Worm (Caenorhabditis elegans): ENCODE measurements around the gene Y37D8A.19.

The Y37D8A.19 gene

DNA sequence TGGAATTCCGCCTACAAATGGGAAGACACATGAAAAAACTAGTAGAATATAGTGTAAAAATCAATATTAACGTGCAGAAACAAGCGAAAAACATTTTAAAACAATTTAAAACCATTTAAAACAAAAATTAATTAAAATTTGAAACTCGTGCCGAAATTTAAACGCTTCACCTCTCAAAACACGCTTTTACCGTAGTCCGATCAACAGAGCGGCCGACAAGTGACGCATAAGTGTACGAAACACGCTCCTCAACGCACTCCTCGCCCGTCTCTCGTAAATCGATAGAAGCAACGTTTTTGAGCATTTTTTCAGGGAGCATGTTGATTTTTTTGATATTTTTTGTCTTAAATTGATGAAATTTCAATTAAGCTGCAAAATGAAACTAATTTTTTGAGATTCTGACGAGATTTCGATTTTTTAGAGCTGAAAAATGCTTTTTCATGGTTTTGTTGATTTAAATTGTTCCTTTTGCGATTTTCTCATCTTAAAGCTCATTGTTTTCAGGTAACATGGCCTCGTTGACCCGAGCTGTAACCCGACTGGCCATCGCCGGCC is 24.6 kb upstream of the Y37D8A.19 start, which contains the start of gene cox-5A (continued):
- no peak for TF ChIP-seq tbx-9 (tag; optimal IDR thresholded peaks at IDR 0.05; ENCODE audit: borderline replicate concordance)
- peak; percentile 62 for TF ChIP-seq T07F8.4 (tag; optimal IDR thresholded peaks at IDR 0.05)
- peak; percentile 71 for TF ChIP-seq T26A5.8 (tag; optimal IDR thresholded peaks at IDR 0.05)
- peak; percentile 92 for TF ChIP-seq gei-17 (GFP tag; optimal IDR thresholded peaks at IDR 0.05)
- TF ChIP-seq ztf-28 (GFP tag; IDR thresholded peaks at IDR 0.05): peak; percentile 74
- TF ChIP-seq F37B4.10 (GFP tag; IDR thresholded peaks at IDR 0.05): peak; percentile 91; the same call in 1 of the 2 replicates
- peak; percentile 0 for TF ChIP-seq ama-1 (optimal IDR thresholded peaks at IDR 0.05)
- TF ChIP-seq ama-1 (GFP tag; optimal IDR thresholded peaks at IDR 0.05): peak in 1 of 2 experiments; percentile 88
- TF ChIP-seq unc-62 (GFP tag; optimal IDR thresholded peaks at IDR 0.05): peak; percentile 68
- peak in 1 of 2 experiments; percentile 35 for TF ChIP-seq rec-8 (tag; optimal IDR thresholded peaks at IDR 0.05)
- TF ChIP-seq nhr-90 (tag; optimal IDR thresholded peaks at IDR 0.05): peak; percentile 79
- TF ChIP-seq attf-5 (GFP tag; optimal IDR thresholded peaks at IDR 0.05): peak; percentile 99
- peak; percentile 86 for TF ChIP-seq hsf-1 (GFP tag; IDR thresholded peaks at IDR 0.05)
- peak; percentile 94 for TF ChIP-seq Y56A3A.18 (GFP tag; IDR thresholded peaks at IDR 0.05)
- TF ChIP-seq hlh-26 (GFP tag; conservative IDR thresholded peaks at IDR 0.05): no peak
- peak; percentile 88 for TF ChIP-seq Y79H2A.3 (GFP tag; conservative IDR thresholded peaks at IDR 0.05)
- peak; percentile 98 for TF ChIP-seq ztf-26 (tag; optimal IDR thresholded peaks at IDR 0.05)
- no peak for TF ChIP-seq F55B11.4 (tag; optimal IDR thresholded peaks at IDR 0.05; ENCODE audit: borderline replicate concordance, insufficient read depth)
- peak; percentile 99 for TF ChIP-seq dpl-1 (GFP tag; optimal IDR thresholded peaks at IDR 0.05)
- peak; percentile 92 for TF ChIP-seq hmg-1.2 (GFP tag; IDR thresholded peaks at IDR 0.05)
- peak; percentile 89 for TF ChIP-seq ztf-6 (GFP tag; IDR thresholded peaks at IDR 0.05)
- peak; percentile 94 for TF ChIP-seq D2030.7 (GFP tag; IDR thresholded peaks at IDR 0.05)
- 0 out of 2 replicates have a peak, but pooled peaks have one; percentile 61 for TF ChIP-seq nhr-120 (GFP tag; IDR thresholded peaks at IDR 0.05)
- TF ChIP-seq lsy-27 (tag; optimal IDR thresholded peaks at IDR 0.05; ENCODE audit: borderline replicate concordance, insufficient read depth): no peak
- TF ChIP-seq mel-28 (tag; optimal IDR thresholded peaks at IDR 0.05; ENCODE audit: borderline replicate concordance): peak; percentile 90
- TF ChIP-seq hrde-1 (tag; optimal IDR thresholded peaks at IDR 0.05; ENCODE audit: borderline replicate concordance): peak; percentile 69
- peak; percentile 38 for TF ChIP-seq rpc-1 (optimal IDR thresholded peaks at IDR 0.05)
- TF ChIP-seq rpc-1 (tag; optimal IDR thresholded peaks at IDR 0.05): no peak
- peak; percentile 63 for TF ChIP-seq nhr-27 (tag; optimal IDR thresholded peaks at IDR 0.05)
- peak; percentile 90 for TF ChIP-seq ceh-91 (GFP tag; IDR thresholded peaks at IDR 0.05)
- peak; percentile 98 for TF ChIP-seq chd-7 (tag; optimal IDR thresholded peaks at IDR 0.05)
- peak; percentile 80 for TF ChIP-seq tbp1 (GFP tag; optimal IDR thresholded peaks at IDR 0.05)
- TF ChIP-seq egl-18 (GFP tag; IDR thresholded peaks at IDR 0.05): peak; percentile 92
- TF ChIP-seq sptf-2 (GFP tag; optimal IDR thresholded peaks at IDR 0.05): peak; percentile 47
- peak; percentile 97 for TF ChIP-seq mcd-1 (GFP tag; IDR thresholded peaks at IDR 0.05)
- peak; percentile 100 for TF ChIP-seq Y53G8AR.9 (GFP tag; conservative IDR thresholded peaks at IDR 0.05)

DNA sequence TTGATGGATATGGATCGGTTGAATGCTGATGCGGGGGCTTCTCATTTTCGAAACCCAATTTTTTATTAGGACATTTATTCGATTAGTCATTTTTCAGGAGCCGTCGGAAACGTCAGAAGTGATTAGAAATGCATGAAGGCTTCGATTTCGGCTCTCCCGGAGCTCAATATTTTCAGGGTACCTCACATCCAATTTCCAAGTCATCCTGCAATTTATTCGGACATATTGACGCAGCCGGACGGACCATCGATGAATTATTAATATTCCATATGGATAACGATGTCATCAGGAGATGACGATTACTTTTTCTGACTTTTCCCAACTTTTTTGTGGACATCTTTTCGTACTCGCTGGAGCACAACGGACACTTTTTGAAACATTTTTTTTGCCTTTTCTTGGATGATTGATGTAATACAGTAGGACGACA is 23.0 kb upstream of the Y37D8A.19 start:
- peak; percentile 37; the same call in 1 of the 2 replicates for TF ChIP-seq dox-1 (GFP tag; IDR thresholded peaks at IDR 0.05)
- TF ChIP-seq atf-7 (tag; optimal IDR thresholded peaks at IDR 0.05): peak; percentile 73
- TF ChIP-seq efl-1 (GFP tag; optimal IDR thresholded peaks at IDR 0.05): no peak
- TF ChIP-seq ceh-58 (GFP tag; IDR thresholded peaks at IDR 0.05): no peak
- TF ChIP-seq snpc-1.3 (tag; optimal IDR thresholded peaks at IDR 0.05; ENCODE audit: insufficient read depth): no peak
- no peak for TF ChIP-seq F22D6.2 (tag; optimal IDR thresholded peaks at IDR 0.05)
- no peak for TF ChIP-seq ceh-100 (GFP tag; IDR thresholded peaks at IDR 0.05)
- no peak for TF ChIP-seq F55B11.4 (tag; optimal IDR thresholded peaks at IDR 0.05; ENCODE audit: borderline replicate concordance, insufficient read depth)
- no peak for TF ChIP-seq D2030.7 (GFP tag; IDR thresholded peaks at IDR 0.05)
- TF ChIP-seq mes-4 (tag; optimal IDR thresholded peaks at IDR 0.05): no peak
- TF ChIP-seq ztf-28 (GFP tag; IDR thresholded peaks at IDR 0.05): no peak
- TF ChIP-seq attf-5 (GFP tag; optimal IDR thresholded peaks at IDR 0.05): peak; percentile 7
- peak; percentile 79 for TF ChIP-seq hrde-1 (tag; optimal IDR thresholded peaks at IDR 0.05; ENCODE audit: borderline replicate concordance)
- no peak for TF ChIP-seq ztf-25 (GFP tag; IDR thresholded peaks at IDR 0.05)
- TF ChIP-seq ztf-3 (GFP tag; optimal IDR thresholded peaks at IDR 0.05): no peak
- TF ChIP-seq lin-35 (GFP tag; optimal IDR thresholded peaks at IDR 0.05): peak in 1 of 3 experiments; percentile 17
- no peak for TF ChIP-seq T26A5.8 (tag; optimal IDR thresholded peaks at IDR 0.05)
- TF ChIP-seq hmg-20 (GFP tag; IDR thresholded peaks at IDR 0.05): no peak

Measured in whole organism, young adult.